Worm (Caenorhabditis elegans) whole organism, mixed stage, embryonic: ENCODE measurements around the gene slc-25A18.1.

Experiments used
- ceh-83 ChIP-seq: fragments of 200-800 bp; sonication (Bioruptor generic); optimal IDR thresholded peaks from 2 replicates; lab custom pipeline; 2018; ENCODE audit warnings: mild to moderate bottlenecking, missing genetic modification characterization, missing compliant biosample characterization
- lsy-2 ChIP-seq: fragments of 150-350 bp; optimal IDR thresholded peaks from 2 replicates; lab custom pipeline; 2014; ENCODE audit warnings: missing biosample characterization, missing genetic modification characterization
- nhr-28 ChIP-seq: fragments of 150-350 bp; optimal IDR thresholded peaks from 2 replicates; lab custom pipeline; 2014; ENCODE audit warnings: missing biosample characterization, missing genetic modification characterization
- unc-62 ChIP-seq: fragments of 150-350 bp; optimal IDR thresholded peaks from 2 replicates; lab custom pipeline; 2014; ENCODE audit warnings: missing biosample characterization, missing genetic modification reagents, missing genetic modification characterization

- TF ChIP-seq nhr-28 (tag; lab: Kevin White, UChicago) (no peak), ceh-83 (no peak), unc-62 (GFP tag; lab: Kevin White, UChicago) (no peak), lsy-2 (no peak)
These were observed 31.0 kb upstream of the slc-25A18.1 start, which contains the start of gene dsc-1 for ce11 chrX:15034787-15035186.
